Worm (Caenorhabditis elegans) whole organism, L1 larva: ENCODE data around the gene F53G2.13.
"Not testable (repeated sequence)": the region's sequence is repeated elsewhere in the genome, so short reads cannot be mapped to it uniquely, and the experiment has no call there.

ENCODE experiments used
- fkh-8 ChIP-seq: sonication (generic microtip); optimal IDR thresholded peaks from 2 replicates; lab custom pipeline; 2016; ENCODE audit warnings: mild to moderate bottlenecking, missing genetic modification characterization, missing compliant biosample characterization
- mdl-1 ChIP-seq, 2 experiments: fragments of 150-350 bp; optimal IDR thresholded peaks; 2 replicates each; lab custom pipeline; 2014 to 2017; ENCODE audit warnings: missing biosample characterization in 2 of 2, missing genetic modification characterization in 2 of 2, inconsistent platforms in 1 of 2
- nhr-237 ChIP-seq: fragments of 150-350 bp; optimal IDR thresholded peaks from 2 replicates; lab custom pipeline; 2014; ENCODE audit warnings: missing biosample characterization, missing genetic modification characterization

DNA sequence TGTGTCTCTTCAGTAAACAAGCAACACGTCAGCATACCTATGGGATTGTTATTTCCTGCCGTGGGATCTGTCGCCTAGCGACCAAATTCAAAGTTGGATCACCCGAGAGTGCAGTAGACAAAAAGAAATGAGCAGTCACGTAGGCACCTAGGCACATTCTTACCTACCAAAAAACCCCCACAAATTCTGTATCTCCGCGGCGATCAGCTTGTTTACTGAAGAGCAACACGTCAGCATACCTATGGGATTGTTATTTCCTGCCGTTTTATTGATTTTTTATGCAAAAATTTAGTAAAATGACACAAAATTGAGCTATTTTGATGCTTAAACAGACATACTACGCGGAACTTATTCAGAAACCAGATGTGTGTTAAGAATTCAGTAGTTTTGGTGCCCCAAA, 50.9 kb downstream of the F53G2.13 start, which contains the start of gene K02F6.5:
- not testable (repeated sequence) for TF ChIP-seq nhr-237 (tag; lab: Kevin White, UChicago); fkh-8; mdl-1 (tag; optimal IDR thresholded peaks at IDR 0.05; lab: Kevin White, UChicago)
